Fruit fly (Drosophila melanogaster) whole organism, adult: ENCODE results near the gene Est-6.

Experiments used
- CG14711 ChIP-seq: fragments of 200-800 bp; sonication (Bioruptor generic); optimal IDR thresholded peaks from 2 replicates; lab custom pipeline; 2018; ENCODE audit warnings: missing biosample characterization, mild to moderate bottlenecking, missing genetic modification characterization, moderate library complexity
- CG1620 ChIP-seq: fragments of 200-800 bp; sonication (Bioruptor generic); optimal IDR thresholded peaks from 2 replicates; lab custom pipeline; 2016; ENCODE audit warnings: missing biosample characterization, missing genetic modification characterization
- CG7045 ChIP-seq: fragments of 200-800 bp; sonication (Bioruptor generic); optimal IDR thresholded peaks from 2 replicates; lab custom pipeline; 2017; ENCODE audit warnings: missing biosample characterization, mild to moderate bottlenecking, missing genetic modification characterization
- cic ChIP-seq: fragments of 200-800 bp; sonication (Bioruptor generic); optimal IDR thresholded peaks from 2 replicates; lab custom pipeline; 2017; ENCODE audit warnings: missing biosample characterization, mild to moderate bottlenecking, missing genetic modification characterization, moderate library complexity
- kay ChIP-seq: fragments of 200-800 bp; sonication (Bioruptor generic); peaks from one replicate; lab custom pipeline; 2016; ENCODE audit warnings: missing biosample characterization, missing genetic modification characterization, borderline replicate concordance

DNA sequence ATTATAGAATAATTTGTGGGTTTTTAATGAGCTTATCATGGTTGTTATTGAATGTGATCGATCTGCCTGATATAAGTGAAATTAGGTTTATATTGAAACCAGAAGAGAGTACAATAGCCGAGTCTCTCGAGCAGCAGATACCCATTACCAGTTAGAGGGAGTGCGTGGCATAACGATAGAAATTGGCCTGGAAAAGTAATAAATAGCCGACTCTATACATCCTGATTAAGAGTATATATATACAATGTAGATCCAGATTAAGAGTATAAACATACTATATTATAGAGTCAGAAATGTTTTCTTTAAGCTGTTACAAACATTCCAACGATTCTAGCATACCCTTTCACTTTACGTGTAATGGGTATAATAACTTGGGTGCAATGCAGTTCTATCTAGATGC is 4.7 kb upstream of the Est-6 start:
- no peak for TF ChIP-seq cic
- TF ChIP-seq CG7045 (GFP tag; lab: Kevin White, UChicago) = no peak
- TF ChIP-seq kay (GFP tag; lab: Kevin White, UChicago) = no peak
- TF ChIP-seq CG1620 (GFP tag; lab: Kevin White, UChicago) = no peak
- TF ChIP-seq CG14711 (tag; lab: Kevin White, UChicago) = no peak
